Fruit fly (Drosophila melanogaster): ENCODE data around the gene grp.

grp gene

DNA sequence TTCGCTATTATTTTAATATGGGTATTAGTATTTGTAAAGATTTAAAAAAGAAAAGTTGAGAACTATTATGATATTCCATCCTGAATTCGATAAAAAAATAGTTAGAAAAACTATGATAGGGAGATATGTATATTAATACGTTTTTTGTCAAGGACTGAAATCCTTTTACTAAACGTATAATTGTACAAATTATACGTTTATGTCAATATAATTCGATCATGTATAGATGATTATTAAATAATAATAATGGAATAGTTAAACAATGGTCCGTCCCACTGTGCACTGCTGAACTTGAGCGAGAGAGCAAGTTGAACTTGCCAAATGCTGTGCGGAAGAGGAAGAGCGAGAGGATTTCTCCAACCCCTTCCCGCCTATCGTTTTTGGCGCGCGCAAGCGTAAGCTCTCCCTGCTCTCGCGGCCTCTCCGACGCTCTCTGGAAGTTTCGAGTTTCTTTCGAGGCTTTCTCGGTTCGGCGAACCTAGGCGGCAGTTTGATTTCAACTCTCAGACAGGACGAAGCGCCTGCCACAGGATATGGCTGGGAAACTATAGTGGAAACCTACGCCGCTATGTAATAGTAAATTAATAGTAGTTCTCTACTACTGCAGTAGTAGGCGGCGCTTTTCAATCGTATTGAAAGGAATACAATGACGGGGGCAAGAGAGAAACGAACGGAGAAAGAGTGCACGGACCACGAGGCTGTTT lies 5.2 kb downstream of the grp start (continued):
- TF ChIP-seq Max (GFP tag; optimal IDR thresholded peaks at IDR 0.05) (peak; percentile 25), CG10267 (tag; optimal IDR thresholded peaks at IDR 0.05) (peak; percentile 64), ac (GFP tag; optimal IDR thresholded peaks at IDR 0.05) (no peak), Spps (tag; optimal IDR thresholded peaks at IDR 0.05) (no peak), CG10366 (GFP tag; IDR thresholded peaks at IDR 0.05) (no peak), hkb (optimal IDR thresholded peaks at IDR 0.05) (no peak), hkb (GFP tag; IDR thresholded peaks at IDR 0.05) (peak; percentile 14; the same call in 1 of the 2 replicates), Deaf1 (tag; optimal IDR thresholded peaks at IDR 0.05) (peak; percentile 63), CG2712 (tag; optimal IDR thresholded peaks at IDR 0.05) (peak; percentile 67), schlank (tag; optimal IDR thresholded peaks at IDR 0.05) (no peak), ttk (GFP tag; IDR thresholded peaks at IDR 0.05) (no peak), tx (GFP tag; optimal IDR thresholded peaks at IDR 0.05) (no peak), gro (GFP tag; optimal IDR thresholded peaks at IDR 0.05) (no peak), CG11247 (GFP tag; IDR thresholded peaks at IDR 0.05) (no peak), NfI (GFP tag; optimal IDR thresholded peaks at IDR 0.05) (peak; percentile 22), Hey (tag; optimal IDR thresholded peaks at IDR 0.05) (no peak), Dip3 (GFP tag; optimal IDR thresholded peaks at IDR 0.05) (no peak), Lpt (GFP tag; optimal IDR thresholded peaks at IDR 0.05) (no peak), CG9727 (GFP tag; optimal IDR thresholded peaks at IDR 0.05) (peak; percentile 47), E2f1 (GFP tag; IDR thresholded peaks at IDR 0.05) (peak; percentile 45), sob (GFP tag; IDR thresholded peaks at IDR 0.05) (no peak), sens-2 (GFP tag; IDR thresholded peaks at IDR 0.05) (no peak), CG1792 (GFP tag; optimal IDR thresholded peaks at IDR 0.05) (no peak), esg (GFP tag; conservative IDR thresholded peaks at IDR 0.05) (peak; percentile 30; the same call in 1 of the 2 replicates), CG1647 (GFP tag; optimal IDR thresholded peaks at IDR 0.05) (no peak), CG5180 (GFP tag; optimal IDR thresholded peaks at IDR 0.05) (peak; percentile 56), aop (GFP tag; IDR thresholded peaks at IDR 0.05) (no peak), nerfin-2 (GFP tag; IDR thresholded peaks at IDR 0.05; ENCODE audit: partially characterized antibody) (no peak), salm (tag; optimal IDR thresholded peaks at IDR 0.05) (peak; percentile 20), CG12071 (GFP tag; optimal IDR thresholded peaks at IDR 0.05) (no peak), row (GFP tag; IDR thresholded peaks at IDR 0.05) (no peak; the same call in 2 of the 3 replicates), CG3065 (GFP tag; optimal IDR thresholded peaks at IDR 0.05) (no peak), ftz-f1 (GFP tag; optimal IDR thresholded peaks at IDR 0.05) (no peak), BEAF-32 (GFP tag; optimal IDR thresholded peaks at IDR 0.05) (no peak), stwl (tag; optimal IDR thresholded peaks at IDR 0.05) (no peak), abd-A (tag; optimal IDR thresholded peaks at IDR 0.05) (peak; percentile 83), CG6683 (GFP tag; optimal IDR thresholded peaks at IDR 0.05) (peak; percentile 46), twi (tag; optimal IDR thresholded peaks at IDR 0.05) (peak; percentile 15), Sry-δ (GFP tag; optimal IDR thresholded peaks at IDR 0.05) (no peak), CG7556 (GFP tag; optimal IDR thresholded peaks at IDR 0.05) (peak; percentile 80), CG10543 (GFP tag; optimal IDR thresholded peaks at IDR 0.05) (peak; percentile 40), Taf1 (GFP tag; IDR thresholded peaks at IDR 0.05) (no peak), CG31388 (GFP tag; optimal IDR thresholded peaks at IDR 0.05) (no peak), BtbVII (GFP tag; optimal IDR thresholded peaks at IDR 0.05) (peak; percentile 54), gt (GFP tag; IDR thresholded peaks at IDR 0.05) (no peak), cad (GFP tag; optimal IDR thresholded peaks at IDR 0.05) (no peak), CG9797 (GFP tag; optimal IDR thresholded peaks at IDR 0.05) (no peak), CG18476 (GFP tag; optimal IDR thresholded peaks at IDR 0.05) (no peak), ems (GFP tag; optimal IDR thresholded peaks at IDR 0.05) (no peak), ken (GFP tag; IDR thresholded peaks at IDR 0.05) (no peak), run (tag; optimal IDR thresholded peaks at IDR 0.05) (peak; percentile 52)
